Worm (Caenorhabditis elegans) whole organism, L1 larva: ENCODE data around the gene wdr-31.

Experiments used
- ceh-82 ChIP-seq, 3 experiments: fragments of 150-350 bp in 1 of 3; sonication (generic microtip) in 2 of 3; optimal IDR thresholded peaks; 2 replicates each; lab custom pipeline; 2014 to 2017; ENCODE audit warnings: missing biosample characterization in 3 of 3, missing genetic modification characterization in 3 of 3
- elt-3 ChIP-seq, 6 experiments: fragments of 150-350 bp in 1 of 6; sonication (generic microtip); optimal IDR thresholded peaks; 2 replicates each; lab custom pipeline; 2017 to 2018; ENCODE audit warnings: missing biosample characterization in 6 of 6, missing genetic modification characterization in 6 of 6, inconsistent platforms in 1 of 6
- fkh-10 ChIP-seq: sonication (generic microtip); optimal IDR thresholded peaks from 2 replicates; lab custom pipeline; 2017; ENCODE audit warnings: missing biosample characterization, missing genetic modification reagents, missing genetic modification characterization
- nhr-237 ChIP-seq: fragments of 150-350 bp; optimal IDR thresholded peaks from 2 replicates; lab custom pipeline; 2014; ENCODE audit warnings: missing biosample characterization, missing genetic modification characterization
- nhr-28 ChIP-seq: fragments of 150-350 bp; optimal IDR thresholded peaks from 2 replicates; lab custom pipeline; 2014; ENCODE audit warnings: missing biosample characterization, missing genetic modification characterization
- nhr-47 ChIP-seq: sonication (generic microtip); optimal IDR thresholded peaks from 2 replicates; lab custom pipeline; 2016; ENCODE audit warnings: mild to moderate bottlenecking, missing genetic modification characterization, moderate library complexity, missing compliant biosample characterization
- rnt-1 ChIP-seq: sonication (generic microtip); optimal IDR thresholded peaks from 2 replicates; lab custom pipeline; 2016; ENCODE audit warnings: mild to moderate bottlenecking, missing genetic modification characterization, moderate library complexity, missing compliant biosample characterization
- unc-130 ChIP-seq: fragments of 150-350 bp; optimal IDR thresholded peaks from 2 replicates; lab custom pipeline; 2017; ENCODE audit warnings: missing biosample characterization, missing genetic modification characterization, inconsistent platforms
- zag-1 ChIP-seq: fragments of 150-350 bp; optimal IDR thresholded peaks from 2 replicates; lab custom pipeline; 2014; ENCODE audit warnings: missing biosample characterization, missing genetic modification characterization

ce11 chrII:2702757-2703156 is 32.3 kb downstream of the wdr-31 start, which contains the start of gene sri-60:
- TF ChIP-seq elt-3 (tag; optimal IDR thresholded peaks at IDR 0.05; lab: Kevin White, UChicago) = no peak
- TF ChIP-seq ceh-82 (tag; optimal IDR thresholded peaks at IDR 0.05; lab: Kevin White, UChicago) = no peak
- no peak for TF ChIP-seq unc-130 (tag; lab: Kevin White, UChicago)
- no peak for TF ChIP-seq rnt-1 (tag; lab: Kevin White, UChicago)
- no peak for TF ChIP-seq fkh-10 (GFP tag; lab: Kevin White, UChicago)
- no peak for TF ChIP-seq zag-1 (tag; lab: Kevin White, UChicago)
- TF ChIP-seq nhr-47 (tag; lab: Kevin White, UChicago) = no peak
- TF ChIP-seq nhr-28 (tag; lab: Kevin White, UChicago) = no peak
- no peak for TF ChIP-seq nhr-237
